Worm (Caenorhabditis elegans) whole organism, early embryonic: ENCODE results near the gene F37B12.1.

Experiments used
- B0310.2 ChIP-seq: sonication (generic microtip); optimal IDR thresholded peaks from 2 replicates; lab custom pipeline; 2016; ENCODE audit warnings: mild to moderate bottlenecking, missing genetic modification characterization, missing compliant biosample characterization
- F13C5.2 ChIP-seq: sonication (generic microtip); optimal IDR thresholded peaks from 2 replicates; lab custom pipeline; 2017; ENCODE audit warnings: mild to moderate bottlenecking, missing genetic modification characterization, inconsistent platforms, missing compliant biosample characterization
- aly-1 ChIP-seq: sonication (generic microtip); optimal IDR thresholded peaks from 2 replicates; lab custom pipeline; 2016; ENCODE audit warnings: missing genetic modification characterization, missing compliant biosample characterization
- ama-1 ChIP-seq: fragments of 150-350 bp; optimal IDR thresholded peaks from 2 replicates; lab custom pipeline; 2014
- ceh-13 ChIP-seq: fragments of 200-800 bp; sonication (Bioruptor generic); optimal IDR thresholded peaks from 2 replicates; lab custom pipeline; 2018; ENCODE audit warnings: mild to moderate bottlenecking, missing genetic modification characterization, missing compliant biosample characterization
- ceh-36 ChIP-seq: sonication (generic microtip); optimal IDR thresholded peaks from 2 replicates; lab custom pipeline; 2016; ENCODE audit warnings: missing genetic modification characterization, inconsistent platforms, missing compliant biosample characterization
- ets-7 ChIP-seq: sonication (generic microtip); optimal IDR thresholded peaks from 2 replicates; lab custom pipeline; 2016; ENCODE audit warnings: missing genotype, missing genetic modification characterization, missing compliant biosample characterization
- flt-1 ChIP-seq: fragments of 200-800 bp; sonication (Bioruptor generic); IDR thresholded peaks from 2 replicates; pipeline ENCODE4 v1.3.6; 2022; ENCODE audit warnings: missing genetic modification characterization, missing compliant biosample characterization
- hmbx-1 ChIP-seq: sonication (generic microtip); optimal IDR thresholded peaks from 2 replicates; lab custom pipeline; 2016; ENCODE audit warnings: mild to moderate bottlenecking, missing genetic modification characterization, missing compliant biosample characterization
- hmg-4 ChIP-seq: fragments of 200-800 bp; sonication (Bioruptor generic); optimal IDR thresholded peaks from 2 replicates; lab custom pipeline; 2018; ENCODE audit warnings: mild to moderate bottlenecking, missing genetic modification characterization, missing compliant biosample characterization
- hnd-1 ChIP-seq: sonication (generic microtip); optimal IDR thresholded peaks from 2 replicates; lab custom pipeline; 2016; ENCODE audit warnings: missing genetic modification characterization, missing compliant biosample characterization
- pes-1 ChIP-seq: fragments of 200-800 bp; sonication (Bioruptor generic); IDR thresholded peaks from 2 replicates; pipeline ENCODE4 v1.3.6; 2022; ENCODE audit warnings: missing genetic modification reagents, missing genetic modification characterization, missing compliant biosample characterization
- scrt-1 ChIP-seq: fragments of 200-800 bp; sonication (Bioruptor generic); IDR thresholded peaks from 2 replicates; pipeline ENCODE4 v1.3.6; 2022; ENCODE audit warnings: missing genetic modification characterization, missing compliant biosample characterization
- sea-1 ChIP-seq: fragments of 200-800 bp; sonication (Bioruptor generic); conservative IDR thresholded peaks from 2 replicates; pipeline ENCODE4 v1.3.6; 2022; ENCODE audit warnings: missing genetic modification characterization, missing compliant biosample characterization
- tbx-11 ChIP-seq: fragments of 200-800 bp; sonication (Bioruptor generic); IDR thresholded peaks from 2 replicates; pipeline ENCODE4 v1.3.6; 2022; ENCODE audit warnings: missing genetic modification characterization, missing compliant biosample characterization
- tbx-37 ChIP-seq: fragments of 200-800 bp; sonication (Bioruptor generic); conservative IDR thresholded peaks from 2 replicates; pipeline ENCODE4 v1.3.6; 2022; ENCODE audit warnings: missing genetic modification reagents, missing genetic modification characterization, missing compliant biosample characterization
- tra-4 ChIP-seq: sonication (generic microtip); optimal IDR thresholded peaks from 2 replicates; lab custom pipeline; 2017; ENCODE audit warnings: missing genetic modification characterization, missing compliant biosample characterization

The F37B12.1 gene

DNA sequence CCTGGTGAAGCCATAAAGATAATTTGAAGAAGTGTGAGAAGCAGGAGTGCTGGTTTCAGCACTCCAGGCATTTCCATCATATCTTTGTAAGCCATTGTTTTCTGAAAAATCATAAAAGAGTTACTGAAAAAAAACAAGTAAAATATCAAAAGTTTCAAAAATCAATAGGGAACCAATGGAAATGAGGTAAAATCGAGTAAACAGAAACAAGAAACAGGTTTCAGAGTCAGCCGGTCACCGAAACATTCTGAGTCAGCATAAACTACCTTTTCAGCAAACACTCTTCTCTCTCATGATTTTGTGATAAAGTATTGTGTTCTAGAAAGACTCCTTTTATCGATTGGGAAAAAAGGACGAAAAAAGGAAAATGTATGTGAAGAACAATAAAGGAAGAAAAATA lies 39.6 kb downstream of the F37B12.1 start, which contains the start of gene C18E9.9:
TSS of gene C18E9.9 (minus strand) at position 101 of the 400 bp plus-strand sequence.
- TF ChIP-seq pes-1 (no peak), hmbx-1 (tag; lab: Kevin White, UChicago) (no peak), aly-1 (tag; lab: Kevin White, UChicago) (no peak), tbx-11 (GFP tag; lab: Robert Waterston, UW) (no peak), tra-4 (no peak), tbx-37 (GFP tag; lab: Robert Waterston, UW) (no peak), F13C5.2 (tag; lab: Kevin White, UChicago) (no peak), ama-1 (lab: Kevin White, UChicago) (no peak), ets-7 (tag; lab: Kevin White, UChicago) (no peak), sea-1 (GFP tag; lab: Robert Waterston, UW) (no peak), flt-1 (GFP tag; lab: Robert Waterston, UW) (no peak), ceh-13 (GFP tag; lab: Kevin White, UChicago) (no peak), scrt-1 (GFP tag; lab: Robert Waterston, UW) (no peak), hmg-4 (GFP tag; lab: Kevin White, UChicago) (no peak), B0310.2 (tag; lab: Kevin White, UChicago) (no peak), ceh-36 (no peak), hnd-1 (tag; lab: Kevin White, UChicago) (no peak)

DNA sequence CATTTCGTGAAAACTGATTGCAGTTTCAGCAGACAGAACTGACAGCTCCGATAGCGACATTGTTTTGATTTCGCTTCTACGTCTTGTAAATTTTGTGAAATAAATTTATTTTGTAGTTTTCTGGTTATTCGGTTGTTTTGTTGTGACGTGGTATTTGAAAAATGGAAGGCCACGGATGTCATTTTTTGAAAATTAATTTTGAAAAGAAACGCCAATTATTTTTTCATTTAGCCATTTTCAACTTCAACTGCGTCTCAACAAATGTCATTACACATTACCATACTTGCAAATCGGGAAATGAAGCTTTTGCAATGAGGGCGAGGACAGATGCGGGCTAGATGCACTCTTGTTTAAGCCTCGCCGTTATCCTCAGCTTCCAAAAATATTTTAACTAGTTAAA lies 41.1 kb downstream of the F37B12.1 start, which contains the start of gene C18E9.8:
TSS of gene C18E9.8 (minus strand) at position 101 of the 400 bp plus-strand sequence.
- TF ChIP-seq ets-7 (tag; lab: Kevin White, UChicago) (no peak), flt-1 (GFP tag; lab: Robert Waterston, UW) (no peak), tra-4 (no peak), hmbx-1 (tag; lab: Kevin White, UChicago) (no peak), hnd-1 (tag; lab: Kevin White, UChicago) (no peak), hmg-4 (GFP tag; lab: Kevin White, UChicago) (no peak), tbx-11 (GFP tag; lab: Robert Waterston, UW) (no peak), pes-1 (no peak), scrt-1 (GFP tag; lab: Robert Waterston, UW) (no peak), aly-1 (tag; lab: Kevin White, UChicago) (no peak), ceh-13 (GFP tag; lab: Kevin White, UChicago) (no peak), sea-1 (GFP tag; lab: Robert Waterston, UW) (no peak)

DNA sequence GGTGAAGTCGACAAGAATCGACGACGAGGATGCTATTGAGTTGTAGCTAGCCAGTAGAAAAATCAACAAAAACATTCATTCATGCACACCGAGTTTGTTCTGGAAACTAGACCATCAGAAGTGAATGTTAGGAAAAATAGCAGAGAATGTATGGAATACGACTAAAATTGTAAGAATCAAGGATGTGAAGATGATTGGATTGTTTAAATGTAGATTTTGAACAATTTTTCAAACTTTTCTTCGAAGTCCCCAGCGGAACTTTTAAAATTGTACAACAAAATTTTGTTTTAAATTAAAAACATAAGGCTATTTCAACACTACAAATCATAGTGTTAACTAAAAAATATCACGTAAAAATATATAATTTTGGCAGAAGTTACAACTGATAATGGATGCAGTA lies 46.4 kb downstream of the F37B12.1 start, which contains the start of gene C18E9.7:
TSS of gene C18E9.7 (minus strand) at position 101 of the 400 bp plus-strand sequence.
- no peak for TF ChIP-seq tra-4
- TF ChIP-seq tbx-11 (GFP tag; lab: Robert Waterston, UW): no peak
- TF ChIP-seq ets-7 (tag; lab: Kevin White, UChicago): no peak
- TF ChIP-seq pes-1: no peak
